Worm (Caenorhabditis elegans) whole organism, L1 larva: ENCODE data around the gene cdo-1.

Source experiments
- C16A3.4 ChIP-seq: fragments of 150-350 bp; optimal IDR thresholded peaks from 2 replicates; lab custom pipeline; 2014; ENCODE audit warnings: missing biosample characterization, missing genetic modification characterization
- F16B12.6 ChIP-seq: fragments of 150-350 bp; optimal IDR thresholded peaks from 2 replicates; lab custom pipeline; 2014; ENCODE audit warnings: missing biosample characterization, missing genetic modification characterization
- alr-1 ChIP-seq: fragments of 200-800 bp; sonication (Bioruptor generic); optimal IDR thresholded peaks from 2 replicates; lab custom pipeline; 2018; ENCODE audit warnings: borderline replicate concordance, mild to moderate bottlenecking, missing genetic modification characterization, missing compliant biosample characterization
- ama-1 ChIP-seq: fragments of 150-350 bp; optimal IDR thresholded peaks from 2 replicates; lab custom pipeline; 2014
- blmp-1 ChIP-seq: fragments of 150-350 bp; optimal IDR thresholded peaks from 2 replicates; lab custom pipeline; 2014; ENCODE audit warnings: missing biosample characterization, missing genetic modification characterization
- ceh-63 ChIP-seq: fragments of 200-800 bp; sonication (Bioruptor generic); optimal IDR thresholded peaks from 2 replicates; lab custom pipeline; 2018; ENCODE audit warnings: mild to moderate bottlenecking, missing genetic modification characterization, missing compliant biosample characterization
- ceh-8 ChIP-seq: fragments of 200-800 bp; sonication (Bioruptor generic); optimal IDR thresholded peaks from 2 replicates; lab custom pipeline; 2018; ENCODE audit warnings: mild to moderate bottlenecking, missing genetic modification characterization, moderate library complexity, missing compliant biosample characterization
- ceh-82 ChIP-seq, 3 experiments: fragments of 150-350 bp in 1 of 3; sonication (generic microtip) in 2 of 3; optimal IDR thresholded peaks; 2 replicates each; lab custom pipeline; 2014 to 2017; ENCODE audit warnings: missing biosample characterization in 3 of 3, missing genetic modification characterization in 3 of 3
- ces-1 ChIP-seq: fragments of 150-350 bp; optimal IDR thresholded peaks from 2 replicates; lab custom pipeline; 2014; ENCODE audit warnings: missing biosample characterization, missing genetic modification reagents, missing genetic modification characterization
- dpl-1 ChIP-seq, 3 experiments: fragments of 150-350 bp in 2 of 3; sonication (generic microtip) in 1 of 3; optimal IDR thresholded peaks; 2 replicates each; lab custom pipeline; 2014 to 2017; ENCODE audit warnings: missing biosample characterization in 3 of 3, missing genetic modification characterization in 3 of 3, missing genetic modification reagents in 3 of 3
- efl-1 ChIP-seq, 4 experiments: fragments of 150-350 bp; optimal IDR thresholded peaks in 3 of 4; peaks in 1 of 4; 1 replicate in 1 of 4; 2 replicates in 3 of 4; lab custom pipeline; 2014; ENCODE audit warnings: missing biosample characterization in 2 of 4, missing genetic modification characterization in 2 of 4, missing genetic modification reagents in 2 of 4
- efl-3 ChIP-seq: fragments of 200-800 bp; sonication (Bioruptor generic); optimal IDR thresholded peaks from 2 replicates; lab custom pipeline; 2018; ENCODE audit warnings: mild to moderate bottlenecking, missing genetic modification characterization, missing compliant biosample characterization
- elt-2 ChIP-seq: sonication (generic microtip); optimal IDR thresholded peaks from 2 replicates; lab custom pipeline; 2016; ENCODE audit warnings: missing genetic modification characterization, mild to moderate bottlenecking, inconsistent platforms, missing compliant biosample characterization, missing genetic modification reagents
- fkh-10 ChIP-seq: sonication (generic microtip); optimal IDR thresholded peaks from 2 replicates; lab custom pipeline; 2017; ENCODE audit warnings: missing biosample characterization, missing genetic modification reagents, missing genetic modification characterization
- fkh-4 ChIP-seq: sonication (generic microtip); optimal IDR thresholded peaks from 2 replicates; lab custom pipeline; 2016; ENCODE audit warnings: missing compliant biosample characterization, missing genetic modification characterization, borderline replicate concordance
- fos-1 ChIP-seq: fragments of 150-350 bp; optimal IDR thresholded peaks from 2 replicates; lab custom pipeline; 2014; ENCODE audit warnings: missing biosample characterization, missing genetic modification characterization
- grh-1 ChIP-seq: fragments of 200-800 bp; sonication (Bioruptor generic); IDR thresholded peaks from 2 replicates; pipeline ENCODE4 v1.3.6; 2022; ENCODE audit warnings: missing genetic modification reagents, missing genetic modification characterization, missing compliant biosample characterization
- hlh-17 ChIP-seq: fragments of 200-800 bp; sonication (Bioruptor generic); optimal IDR thresholded peaks from 2 replicates; lab custom pipeline; 2018; ENCODE audit warnings: missing genetic modification characterization, mild to moderate bottlenecking, missing compliant biosample characterization, moderate library complexity, borderline replicate concordance
- hpl-2 ChIP-seq: fragments of 150-350 bp; optimal IDR thresholded peaks from 2 replicates; lab custom pipeline; 2014; ENCODE audit warnings: missing biosample characterization, missing genetic modification reagents, missing genetic modification characterization
- irx-1 ChIP-seq: sonication (generic microtip); optimal IDR thresholded peaks from 2 replicates; lab custom pipeline; 2016; ENCODE audit warnings: missing genetic modification characterization, missing compliant biosample characterization
- isw-1 ChIP-seq: fragments of 200-800 bp; sonication (Bioruptor generic); IDR thresholded peaks from 2 replicates; pipeline ENCODE4 v1.3.6; 2022; ENCODE audit warnings: missing genetic modification characterization, missing compliant biosample characterization
- lin-14 ChIP-seq: fragments of 200-800 bp; sonication (Bioruptor generic); optimal IDR thresholded peaks from 2 replicates; lab custom pipeline; 2018; ENCODE audit warnings: mild to moderate bottlenecking, missing genetic modification characterization, moderate library complexity, missing compliant biosample characterization
- lin-35 ChIP-seq, 2 experiments: fragments of 150-350 bp; optimal IDR thresholded peaks; 2 replicates each; lab custom pipeline; 2014; ENCODE audit warnings: missing biosample characterization in 2 of 2, missing genetic modification characterization in 2 of 2, missing genetic modification reagents in 2 of 2
- lin-39 ChIP-seq: fragments of 150-350 bp; optimal IDR thresholded peaks from 2 replicates; lab custom pipeline; 2014; ENCODE audit warnings: missing biosample characterization, missing genetic modification reagents, missing genetic modification characterization
- mdl-1 ChIP-seq, 2 experiments: fragments of 150-350 bp; optimal IDR thresholded peaks; 2 replicates each; lab custom pipeline; 2014 to 2017; ENCODE audit warnings: missing biosample characterization in 2 of 2, missing genetic modification characterization in 2 of 2, inconsistent platforms in 1 of 2
- mef-2 ChIP-seq: fragments of 150-350 bp; optimal IDR thresholded peaks from 2 replicates; lab custom pipeline; 2014; ENCODE audit warnings: missing biosample characterization, missing genetic modification characterization
- mep-1 ChIP-seq: fragments of 150-350 bp; optimal IDR thresholded peaks from 2 replicates; lab custom pipeline; 2014; ENCODE audit warnings: missing biosample characterization, missing genetic modification characterization
- nhr-28 ChIP-seq: fragments of 150-350 bp; optimal IDR thresholded peaks from 2 replicates; lab custom pipeline; 2014; ENCODE audit warnings: missing biosample characterization, missing genetic modification characterization
- nhr-47 ChIP-seq: sonication (generic microtip); optimal IDR thresholded peaks from 2 replicates; lab custom pipeline; 2016; ENCODE audit warnings: mild to moderate bottlenecking, missing genetic modification characterization, moderate library complexity, missing compliant biosample characterization
- nhr-90 ChIP-seq: sonication (generic microtip); optimal IDR thresholded peaks from 2 replicates; lab custom pipeline; 2016; ENCODE audit warnings: mild to moderate bottlenecking, missing genetic modification characterization, missing compliant biosample characterization; ENCODE audit not compliant: poor library complexity
- pax-3 ChIP-seq: fragments of 200-800 bp; sonication (Bioruptor generic); optimal IDR thresholded peaks from 2 replicates; lab custom pipeline; 2018; ENCODE audit warnings: mild to moderate bottlenecking, missing genetic modification characterization, moderate library complexity, missing compliant biosample characterization
- sox-4 ChIP-seq: sonication (generic microtip); optimal IDR thresholded peaks from 2 replicates; lab custom pipeline; 2016; ENCODE audit warnings: missing genetic modification characterization, missing compliant biosample characterization
- sup-37 ChIP-seq: fragments of 200-800 bp; sonication (Bioruptor generic); optimal IDR thresholded peaks from 2 replicates; lab custom pipeline; 2018; ENCODE audit warnings: mild to moderate bottlenecking, missing genetic modification characterization, missing compliant biosample characterization
- swsn-7 ChIP-seq: sonication (generic microtip); optimal IDR thresholded peaks from 2 replicates; lab custom pipeline; 2016; ENCODE audit warnings: missing genetic modification characterization, missing compliant biosample characterization
- xbp-1 ChIP-seq: sonication (generic microtip); optimal IDR thresholded peaks from 2 replicates; lab custom pipeline; 2016; ENCODE audit warnings: missing genetic modification characterization, missing compliant biosample characterization
- zag-1 ChIP-seq: fragments of 150-350 bp; optimal IDR thresholded peaks from 2 replicates; lab custom pipeline; 2014; ENCODE audit warnings: missing biosample characterization, missing genetic modification characterization
- ztf-11 ChIP-seq, 2 experiments: sonication (generic microtip); optimal IDR thresholded peaks; 2 replicates each; lab custom pipeline; 2016 to 2017; ENCODE audit warnings: missing genetic modification characterization in 2 of 2, missing biosample characterization in 1 of 2, missing compliant biosample characterization in 1 of 2

Gene cdo-1

ce11 chrX:825924-826323 lies 37.5 kb downstream of the cdo-1 start (continued):
- TF ChIP-seq lin-39 (tag; lab: Kevin White, UChicago) (no peak), C16A3.4 (tag; lab: Kevin White, UChicago) (no peak), fos-1 (peak; percentile 43), fkh-4 (tag; lab: Kevin White, UChicago) (no peak), fkh-10 (GFP tag; lab: Kevin White, UChicago) (peak; percentile 17), efl-3 (GFP tag; lab: Kevin White, UChicago) (no peak), pax-3 (tag; lab: Kevin White, UChicago) (no peak), sox-4 (tag; lab: Kevin White, UChicago) (no peak), xbp-1 (tag; lab: Kevin White, UChicago) (peak; percentile 58), zag-1 (no peak), mef-2 (tag; lab: Kevin White, UChicago) (no peak), hlh-17 (GFP tag; lab: Kevin White, UChicago) (no peak), ama-1 (lab: Kevin White, UChicago) (no peak), ceh-8 (GFP tag; lab: Kevin White, UChicago) (no peak), F16B12.6 (tag; lab: Kevin White, UChicago) (no peak), ztf-11 (tag; optimal IDR thresholded peaks at IDR 0.05; lab: Kevin White, UChicago) (no peak), alr-1 (no peak), dpl-1 (GFP tag; optimal IDR thresholded peaks at IDR 0.05; lab: Kevin White, UChicago) (no peak), mep-1 (peak; percentile 21), mdl-1 (tag; optimal IDR thresholded peaks at IDR 0.05; lab: Kevin White, UChicago) (no peak), blmp-1 (tag; lab: Kevin White, UChicago) (no peak), nhr-90 (tag; lab: Kevin White, UChicago) (no peak), sup-37 (GFP tag; lab: Kevin White, UChicago) (no peak), irx-1 (peak; percentile 26), nhr-28 (tag; lab: Kevin White, UChicago) (no peak), isw-1 (peak; percentile 23; the same call in 1 of the 2 replicates), efl-1 (optimal IDR thresholded peaks at IDR 0.05; lab: Kevin White, UChicago) (peak; percentile 39 to 47), efl-1 (GFP tag; optimal IDR thresholded peaks at IDR 0.05 in 1 of 2; lab: Kevin White, UChicago) (no peak), ceh-63 (GFP tag; lab: Kevin White, UChicago) (no peak), hpl-2 (GFP tag; lab: Kevin White, UChicago) (no peak), ceh-82 (tag; optimal IDR thresholded peaks at IDR 0.05; lab: Kevin White, UChicago) (peak in 2 of 3 experiments; percentile 56 to 57), swsn-7 (tag; lab: Kevin White, UChicago) (peak; percentile 73), grh-1 (GFP tag; lab: Robert Waterston, UW) (no peak), lin-14 (peak; percentile 91), nhr-47 (peak; percentile 76), ces-1 (GFP tag; lab: Kevin White, UChicago) (no peak)

ce11 chrX:825375-825774 lies 38.0 kb downstream of the cdo-1 start, which contains the start of gene daf-3:
Gene daf-3, minus strand, starts transcription at chrX:825475.
- TF ChIP-seq ceh-82 (tag; optimal IDR thresholded peaks at IDR 0.05; lab: Kevin White, UChicago) (no peak), dpl-1 (GFP tag; optimal IDR thresholded peaks at IDR 0.05; lab: Kevin White, UChicago) (no peak)

- TF ChIP-seq C16A3.4 (tag; lab: Kevin White, UChicago): no peak
- TF ChIP-seq elt-2: peak; percentile 15
- TF ChIP-seq mef-2 (tag; lab: Kevin White, UChicago): no peak
- peak in 1 of 2 experiments; percentile 30 for TF ChIP-seq lin-35 (GFP tag; optimal IDR thresholded peaks at IDR 0.05; lab: Kevin White, UChicago)
- TF ChIP-seq, all 84 proteins: peak for 2
These were observed 39.6 kb downstream of the cdo-1 start for ce11 chrX:823736-824135.
